Worm (Caenorhabditis elegans) whole organism, L3 larva: ENCODE data around the gene Y57G11C.1142.

Experiments used
- ceh-82 ChIP-seq: fragments of 150-350 bp; optimal IDR thresholded peaks from 2 replicates; lab custom pipeline; 2014; ENCODE audit warnings: missing biosample characterization, missing genetic modification characterization
- nhr-43 ChIP-seq: sonication (generic microtip); optimal IDR thresholded peaks from 2 replicates; lab custom pipeline; 2016; ENCODE audit warnings: mild to moderate bottlenecking, missing genetic modification characterization, missing compliant biosample characterization; ENCODE audit not compliant: poor library complexity, severe bottlenecking
- unc-62 ChIP-seq: fragments of 150-350 bp; sonication (generic microtip); optimal IDR thresholded peaks from 4 replicates; lab custom pipeline; 2014; ENCODE audit warnings: missing biosample characterization, missing genetic modification reagents, missing genetic modification characterization

- TF ChIP-seq ceh-82 (tag; lab: Kevin White, UChicago) (no peak), unc-62 (GFP tag; lab: Kevin White, UChicago) (no peak), nhr-43 (peak; percentile 12)
Observed at ce11 chrIV:14793900-14794624, 8.4 kb upstream of the Y57G11C.1142 start.
